Worm (Caenorhabditis elegans): ENCODE data around the gene B0457.6.

Gene B0457.6

DNA sequence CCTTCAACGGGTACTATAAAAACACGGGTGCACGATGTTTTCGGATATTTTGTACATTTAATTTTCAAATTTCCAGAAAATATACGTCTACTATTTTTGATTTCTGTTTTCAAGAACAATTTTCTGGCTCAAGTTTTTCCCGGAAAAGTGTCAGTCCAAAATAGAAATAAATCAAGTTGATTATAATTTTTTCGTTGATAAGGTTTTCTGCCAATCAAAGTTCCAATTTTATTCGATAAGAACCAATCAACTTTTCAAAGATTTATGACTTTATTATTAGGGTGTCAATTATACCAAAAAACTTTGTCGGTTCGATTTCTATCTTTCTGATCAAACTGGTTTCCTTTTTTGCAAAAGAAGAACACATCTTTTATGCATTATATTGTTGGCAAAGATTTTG lies 7.6 kb upstream of the B0457.6 start:
- TF ChIP-seq F13C5.2 (tag; optimal IDR thresholded peaks at IDR 0.05) (no peak), scrt-1 (GFP tag; IDR thresholded peaks at IDR 0.05) (no peak), ceh-13 (GFP tag; optimal IDR thresholded peaks at IDR 0.05) (no peak), B0310.2 (tag; optimal IDR thresholded peaks at IDR 0.05) (no peak), tbx-37 (GFP tag; conservative IDR thresholded peaks at IDR 0.05) (no peak), pes-1 (GFP tag; IDR thresholded peaks at IDR 0.05) (no peak), ama-1 (optimal IDR thresholded peaks at IDR 0.05) (no peak), flt-1 (GFP tag; IDR thresholded peaks at IDR 0.05) (no peak), tra-4 (tag; optimal IDR thresholded peaks at IDR 0.05) (no peak)

DNA sequence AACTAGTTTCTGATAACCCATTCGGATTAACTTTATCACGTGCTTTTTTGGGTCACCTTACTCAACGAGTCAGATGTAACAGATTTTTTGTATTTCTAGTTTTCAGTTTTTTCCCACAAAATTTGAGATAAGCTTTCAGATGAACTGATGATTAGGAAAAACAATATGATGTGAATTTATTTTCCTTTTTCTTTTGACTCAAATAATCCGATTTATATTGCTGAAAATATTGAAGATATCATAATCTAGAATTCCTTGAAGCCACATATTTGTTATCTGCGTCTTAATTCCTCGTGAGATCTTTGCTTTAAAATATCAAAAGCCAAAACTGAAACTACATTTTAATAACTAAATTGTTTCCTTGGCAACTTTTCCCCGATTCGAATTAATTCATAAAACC lies 5.6 kb upstream of the B0457.6 start:
- no peak for TF ChIP-seq F13C5.2 (tag; optimal IDR thresholded peaks at IDR 0.05)
- no peak for TF ChIP-seq sea-1 (GFP tag; conservative IDR thresholded peaks at IDR 0.05)
- TF ChIP-seq ceh-13 (GFP tag; optimal IDR thresholded peaks at IDR 0.05), result no peak
- TF ChIP-seq B0310.2 (tag; optimal IDR thresholded peaks at IDR 0.05), result no peak
- TF ChIP-seq ama-1 (optimal IDR thresholded peaks at IDR 0.05), result no peak
- no peak for TF ChIP-seq scrt-1 (GFP tag; IDR thresholded peaks at IDR 0.05)
- TF ChIP-seq hmbx-1 (tag; optimal IDR thresholded peaks at IDR 0.05), result no peak
- TF ChIP-seq tbx-37 (GFP tag; conservative IDR thresholded peaks at IDR 0.05), result no peak
- TF ChIP-seq ceh-36 (tag; optimal IDR thresholded peaks at IDR 0.05), result no peak
- TF ChIP-seq hmg-4 (GFP tag; optimal IDR thresholded peaks at IDR 0.05), result no peak
- TF ChIP-seq hnd-1 (tag; optimal IDR thresholded peaks at IDR 0.05), result no peak
- no peak for TF ChIP-seq aly-1 (tag; optimal IDR thresholded peaks at IDR 0.05)
- TF ChIP-seq flt-1 (GFP tag; IDR thresholded peaks at IDR 0.05), result no peak
- no peak for TF ChIP-seq pes-1 (GFP tag; IDR thresholded peaks at IDR 0.05)

DNA sequence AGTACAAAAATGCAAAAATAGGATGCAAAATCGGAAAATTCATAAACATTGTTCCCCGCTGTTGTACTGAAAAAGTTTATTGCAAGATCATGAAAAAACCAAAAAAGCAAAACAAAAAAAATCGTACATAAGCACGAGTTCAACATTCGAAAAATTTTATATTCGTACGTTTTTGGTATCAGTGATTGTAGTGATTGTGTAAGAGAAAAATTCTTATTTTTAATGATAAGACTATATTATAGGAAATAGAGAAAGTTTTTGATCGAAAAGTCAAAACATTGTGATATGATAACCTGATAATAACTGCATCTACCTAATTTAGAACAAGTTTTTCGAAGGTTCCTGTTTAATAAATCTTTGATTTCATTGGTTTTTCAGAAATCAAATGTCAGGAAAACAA lies 4.9 kb upstream of the B0457.6 start:
- TF ChIP-seq tra-4 (tag; optimal IDR thresholded peaks at IDR 0.05) (no peak), ceh-13 (GFP tag; optimal IDR thresholded peaks at IDR 0.05) (no peak), ceh-36 (tag; optimal IDR thresholded peaks at IDR 0.05) (no peak), tbx-37 (GFP tag; conservative IDR thresholded peaks at IDR 0.05) (no peak), flt-1 (GFP tag; IDR thresholded peaks at IDR 0.05) (no peak), B0310.2 (tag; optimal IDR thresholded peaks at IDR 0.05) (no peak), ets-7 (tag; optimal IDR thresholded peaks at IDR 0.05) (no peak), hmbx-1 (tag; optimal IDR thresholded peaks at IDR 0.05) (no peak), aly-1 (tag; optimal IDR thresholded peaks at IDR 0.05) (no peak), hmg-4 (GFP tag; optimal IDR thresholded peaks at IDR 0.05) (no peak)

DNA sequence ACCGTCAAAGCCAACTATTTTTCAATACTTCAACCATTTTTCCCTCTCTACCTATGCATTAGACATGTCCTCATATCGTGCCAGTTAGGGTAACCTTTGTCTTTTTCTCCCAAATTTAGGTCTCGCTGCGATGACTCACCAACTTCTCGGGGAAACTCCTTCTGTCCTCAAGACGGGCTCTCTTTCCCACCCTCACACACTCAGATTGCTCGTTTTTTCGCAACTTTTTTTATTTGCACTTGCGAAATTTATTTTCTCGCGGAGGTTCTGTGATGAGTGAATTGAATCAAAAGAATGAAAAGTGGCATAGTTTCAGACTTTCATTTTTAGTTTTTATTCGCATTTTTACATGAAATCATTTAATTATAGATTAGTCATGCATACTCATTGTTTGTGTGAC lies 1.9 kb upstream of the B0457.6 start:
- TF ChIP-seq ama-1 (optimal IDR thresholded peaks at IDR 0.05) (no peak), sea-1 (GFP tag; conservative IDR thresholded peaks at IDR 0.05) (no peak), F13C5.2 (tag; optimal IDR thresholded peaks at IDR 0.05) (no peak), ceh-13 (GFP tag; optimal IDR thresholded peaks at IDR 0.05) (no peak), hnd-1 (tag; optimal IDR thresholded peaks at IDR 0.05) (no peak), flt-1 (GFP tag; IDR thresholded peaks at IDR 0.05) (no peak), pes-1 (GFP tag; IDR thresholded peaks at IDR 0.05) (no peak), aly-1 (tag; optimal IDR thresholded peaks at IDR 0.05) (no peak), scrt-1 (GFP tag; IDR thresholded peaks at IDR 0.05) (no peak), tbx-11 (GFP tag; IDR thresholded peaks at IDR 0.05) (no peak), hmbx-1 (tag; optimal IDR thresholded peaks at IDR 0.05) (no peak), tra-4 (tag; optimal IDR thresholded peaks at IDR 0.05) (no peak), tbx-37 (GFP tag; conservative IDR thresholded peaks at IDR 0.05) (no peak), hmg-4 (GFP tag; optimal IDR thresholded peaks at IDR 0.05) (no peak), ets-7 (tag; optimal IDR thresholded peaks at IDR 0.05) (no peak), ceh-36 (tag; optimal IDR thresholded peaks at IDR 0.05) (no peak), B0310.2 (tag; optimal IDR thresholded peaks at IDR 0.05) (no peak)

DNA sequence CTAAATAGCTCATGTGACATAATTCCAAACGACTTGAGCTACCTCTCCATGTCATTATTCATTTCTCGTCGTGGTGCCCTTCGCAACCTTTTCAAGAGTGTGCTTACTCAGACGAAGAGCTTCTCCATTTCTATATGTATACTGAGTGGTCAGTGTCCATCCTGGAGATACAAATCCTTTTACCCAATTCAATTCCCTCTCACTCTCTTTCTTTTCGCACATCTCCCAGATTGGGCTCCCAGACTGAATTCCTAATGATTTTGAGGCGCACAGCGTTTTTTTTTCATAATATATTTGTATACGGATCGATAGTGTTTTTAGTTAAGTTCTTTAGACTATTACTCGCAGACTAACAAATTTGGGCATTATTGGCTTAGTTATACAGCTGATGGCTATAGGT lies 1.3 kb upstream of the B0457.6 start:
- TF ChIP-seq F13C5.2 (tag; optimal IDR thresholded peaks at IDR 0.05), result no peak
- no peak for TF ChIP-seq flt-1 (GFP tag; IDR thresholded peaks at IDR 0.05)

DNA sequence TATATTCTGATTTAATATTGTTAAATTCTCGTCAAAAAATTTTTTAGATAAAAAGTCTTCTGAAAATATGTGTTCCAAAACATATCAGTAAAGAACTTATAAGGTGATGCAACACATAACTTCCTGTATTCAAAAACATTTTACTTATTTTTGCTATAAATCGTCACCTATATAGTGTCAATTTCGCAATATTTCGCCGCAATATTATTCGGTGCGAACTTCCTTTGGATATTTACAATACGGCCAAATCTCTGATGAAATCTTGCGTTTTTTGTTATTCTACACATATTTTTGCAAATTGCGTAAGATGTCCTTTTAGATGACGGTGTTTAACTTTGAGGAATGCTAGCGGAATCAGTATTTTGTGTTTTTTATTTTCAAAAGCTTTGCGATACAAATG lies 767 bp upstream of the B0457.6 start:
- no peak for TF ChIP-seq F13C5.2 (tag; optimal IDR thresholded peaks at IDR 0.05)
- no peak for TF ChIP-seq ceh-13 (GFP tag; optimal IDR thresholded peaks at IDR 0.05)
- TF ChIP-seq scrt-1 (GFP tag; IDR thresholded peaks at IDR 0.05), result no peak
- TF ChIP-seq tbx-37 (GFP tag; conservative IDR thresholded peaks at IDR 0.05), result no peak
- TF ChIP-seq flt-1 (GFP tag; IDR thresholded peaks at IDR 0.05), result no peak
- no peak for TF ChIP-seq hmbx-1 (tag; optimal IDR thresholded peaks at IDR 0.05)
- TF ChIP-seq tbx-11 (GFP tag; IDR thresholded peaks at IDR 0.05), result no peak
- no peak for TF ChIP-seq hmg-4 (GFP tag; optimal IDR thresholded peaks at IDR 0.05)
- TF ChIP-seq pes-1 (GFP tag; IDR thresholded peaks at IDR 0.05), result no peak
- no peak for TF ChIP-seq ama-1 (optimal IDR thresholded peaks at IDR 0.05)
- TF ChIP-seq tra-4 (tag; optimal IDR thresholded peaks at IDR 0.05), result no peak
- no peak for TF ChIP-seq sea-1 (GFP tag; conservative IDR thresholded peaks at IDR 0.05)
- no peak for TF ChIP-seq hnd-1 (tag; optimal IDR thresholded peaks at IDR 0.05)
- TF ChIP-seq ets-7 (tag; optimal IDR thresholded peaks at IDR 0.05), result no peak
- no peak for TF ChIP-seq ceh-36 (tag; optimal IDR thresholded peaks at IDR 0.05)
- no peak for TF ChIP-seq aly-1 (tag; optimal IDR thresholded peaks at IDR 0.05)
- TF ChIP-seq B0310.2 (tag; optimal IDR thresholded peaks at IDR 0.05), result no peak

DNA sequence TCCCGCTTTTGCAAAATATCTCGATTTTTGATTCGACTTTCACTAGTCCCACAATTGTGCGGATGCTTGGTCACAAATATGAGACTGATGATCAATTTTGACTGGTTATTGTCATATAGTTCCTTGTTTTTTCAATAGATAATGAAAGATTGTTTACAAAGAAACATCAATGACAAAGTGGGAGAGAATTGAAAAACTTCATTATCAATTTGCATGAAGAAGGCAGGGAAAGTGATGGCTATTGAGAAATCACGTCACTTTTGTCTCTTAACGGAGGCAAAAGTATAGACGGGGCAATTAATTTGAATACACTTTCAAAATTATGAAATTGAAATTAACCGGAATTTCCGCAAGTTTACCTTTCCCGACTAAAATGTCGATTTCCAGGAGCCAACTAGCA lies 964 bp downstream of the B0457.6 start:
- no peak for TF ChIP-seq scrt-1 (GFP tag; IDR thresholded peaks at IDR 0.05)
- no peak for TF ChIP-seq flt-1 (GFP tag; IDR thresholded peaks at IDR 0.05)
- TF ChIP-seq tbx-11 (GFP tag; IDR thresholded peaks at IDR 0.05), result no peak
- TF ChIP-seq hmg-4 (GFP tag; optimal IDR thresholded peaks at IDR 0.05), result no peak
- TF ChIP-seq B0310.2 (tag; optimal IDR thresholded peaks at IDR 0.05), result no peak
- no peak for TF ChIP-seq hnd-1 (tag; optimal IDR thresholded peaks at IDR 0.05)
- TF ChIP-seq ceh-13 (GFP tag; optimal IDR thresholded peaks at IDR 0.05), result no peak
- TF ChIP-seq F13C5.2 (tag; optimal IDR thresholded peaks at IDR 0.05), result no peak
- TF ChIP-seq ceh-36 (tag; optimal IDR thresholded peaks at IDR 0.05), result no peak
- no peak for TF ChIP-seq hmbx-1 (tag; optimal IDR thresholded peaks at IDR 0.05)
- TF ChIP-seq tbx-37 (GFP tag; conservative IDR thresholded peaks at IDR 0.05), result no peak
- no peak for TF ChIP-seq aly-1 (tag; optimal IDR thresholded peaks at IDR 0.05)
- TF ChIP-seq sea-1 (GFP tag; conservative IDR thresholded peaks at IDR 0.05), result no peak
- TF ChIP-seq tra-4 (tag; optimal IDR thresholded peaks at IDR 0.05), result no peak
- no peak for TF ChIP-seq ets-7 (tag; optimal IDR thresholded peaks at IDR 0.05)
- TF ChIP-seq ama-1 (optimal IDR thresholded peaks at IDR 0.05), result no peak
- TF ChIP-seq pes-1 (GFP tag; IDR thresholded peaks at IDR 0.05), result no peak
